Worm (Caenorhabditis elegans) whole organism, L4/young adult: ENCODE measurements around the gene grl-2.

ENCODE experiments used
- W03F9.2 ChIP-seq: fragments of 150-350 bp; optimal IDR thresholded peaks from 2 replicates; lab custom pipeline; 2014; ENCODE audit warnings: missing biosample characterization, missing genetic modification characterization
- dao-5 ChIP-seq: sonication (generic microtip); optimal IDR thresholded peaks from 2 replicates; lab custom pipeline; 2016; ENCODE audit warnings: missing genotype, missing genetic modification characterization, moderate library complexity, missing compliant biosample characterization
- him-1 ChIP-seq: sonication (generic microtip); optimal IDR thresholded peaks from 2 replicates; lab custom pipeline; 2016; ENCODE audit warnings: missing genotype, missing genetic modification reagents, missing genetic modification characterization, missing compliant biosample characterization

DNA sequence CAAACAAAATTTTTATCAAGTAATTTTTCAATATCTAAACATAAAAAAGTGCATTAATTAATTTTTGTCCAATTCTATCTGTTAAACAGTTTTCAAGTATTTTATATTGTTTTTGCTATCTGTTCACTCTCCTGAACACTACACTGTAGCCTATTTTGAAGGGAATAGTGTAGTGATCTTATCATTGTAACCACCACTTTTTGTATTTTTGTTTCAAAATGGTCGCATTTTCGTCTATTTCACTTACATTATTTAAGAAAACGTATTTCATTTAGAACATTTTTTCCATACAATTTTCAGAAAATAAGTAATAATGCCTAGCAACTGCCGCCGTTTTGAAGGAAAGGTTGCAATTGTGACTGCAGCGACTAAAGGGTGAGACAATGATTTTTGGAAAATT is 22.6 kb upstream of the grl-2 start, which contains the start of gene dhrs-4:
- TF ChIP-seq him-1: no peak
- TF ChIP-seq W03F9.2: no peak
- no peak for TF ChIP-seq dao-5 (tag; lab: Kevin White, UChicago)
